Fruit fly (Drosophila melanogaster) S2 (cell line): Measurements from ENCODE around the gene CG31516.

Experiments used
- CG8478 ChIP-seq: fragments of >200 bp; optimal IDR thresholded peaks from 2 replicates; lab custom pipeline; 2018
- CTCF ChIP-seq, 2 experiments: fragments of >200 bp; optimal IDR thresholded peaks; 2 replicates each; lab custom pipeline; 2018

Gene CG31516

DNA sequence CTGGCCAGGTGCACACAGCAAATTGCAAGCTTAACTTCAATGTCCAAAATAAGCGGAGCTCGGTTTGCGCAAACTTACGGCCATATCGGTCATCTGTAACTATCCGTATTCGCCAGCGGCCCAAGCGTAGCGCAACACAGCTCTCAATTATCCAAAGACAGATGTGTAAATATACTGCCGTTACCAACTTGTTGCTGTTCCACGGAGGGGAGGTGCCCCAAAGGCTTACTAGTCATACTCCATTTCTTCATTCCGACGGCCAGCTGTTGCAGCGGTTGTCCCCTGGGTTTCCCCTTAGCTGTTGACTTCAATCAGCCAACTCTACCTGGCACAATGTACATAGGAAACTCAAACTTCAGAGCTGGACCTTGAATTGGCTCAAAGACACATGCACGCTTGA lies at the start of gene CG31516:
TSS of gene CG31516 (minus strand) at position 101 of the 400 bp plus-strand sequence.
- TF ChIP-seq CTCF (optimal IDR thresholded peaks at IDR 0.05; lab: Kevin White, UChicago) (no peak), CG8478 (lab: Kevin White, UChicago) (no peak)

DNA sequence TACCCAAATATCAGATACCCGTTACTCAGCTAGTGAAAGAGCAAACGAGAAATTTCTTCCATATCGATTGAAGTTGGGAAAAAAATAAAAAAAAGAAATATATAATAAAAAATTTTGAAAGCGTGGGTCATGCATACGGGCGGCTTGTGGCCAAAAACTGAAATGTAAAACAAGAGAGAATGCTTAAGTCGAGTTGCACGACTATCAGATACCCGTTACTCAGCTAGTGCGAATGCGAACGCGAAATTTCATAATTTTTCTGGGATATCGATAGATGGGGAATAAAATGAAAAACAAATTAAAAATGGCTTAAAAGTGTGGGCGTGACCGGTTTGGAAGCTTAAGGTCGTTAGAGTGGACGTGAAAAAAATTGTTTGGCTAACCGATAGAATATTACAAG lies 48.4 kb upstream of the CG31516 start:
- no peak for TF ChIP-seq CTCF (optimal IDR thresholded peaks at IDR 0.05; lab: Kevin White, UChicago)
- TF ChIP-seq CG8478 (lab: Kevin White, UChicago) = no peak

DNA sequence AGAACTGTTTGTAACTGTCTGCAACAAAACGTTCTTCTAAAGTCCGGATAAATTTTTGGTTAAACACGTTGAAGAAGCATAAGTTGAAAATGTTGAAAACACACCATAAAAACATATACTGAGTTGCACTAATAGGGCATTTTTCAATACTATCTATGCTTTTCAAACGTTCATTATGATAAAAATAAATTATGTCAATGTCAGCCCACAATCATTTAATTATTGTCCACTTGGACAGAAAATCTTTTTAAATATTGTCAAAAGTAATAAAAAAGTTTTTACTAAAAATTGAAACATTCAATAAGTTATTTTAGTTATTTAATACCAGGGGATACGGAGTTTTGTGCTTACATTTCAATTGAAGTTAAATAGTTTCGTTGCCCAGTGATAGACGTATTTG lies 46.5 kb upstream of the CG31516 start, which contains the start of gene CG1092:
TSS of gene CG1092 (plus strand) at position 301 of the 400 bp plus-strand sequence.
- no peak for TF ChIP-seq CTCF (optimal IDR thresholded peaks at IDR 0.05; lab: Kevin White, UChicago)
- no peak for TF ChIP-seq CG8478 (lab: Kevin White, UChicago)

DNA sequence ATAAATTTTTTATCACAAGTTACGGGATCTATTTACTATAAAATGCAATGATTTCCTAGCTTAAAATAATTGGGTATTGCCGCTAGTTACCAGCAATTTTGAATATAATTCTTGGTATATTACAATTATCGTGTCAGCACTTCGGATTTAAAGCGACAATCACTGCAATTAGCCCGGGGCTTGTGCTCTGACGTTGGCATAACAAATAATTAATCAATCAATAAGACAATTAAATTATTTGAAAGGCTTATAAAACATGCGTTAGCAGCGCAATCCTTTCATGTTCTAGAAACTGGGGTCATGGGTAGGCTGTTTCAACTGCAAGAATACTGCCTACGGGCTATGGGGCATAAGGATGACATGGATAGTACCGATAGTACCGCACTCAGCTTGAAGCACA lies 36.7 kb upstream of the CG31516 start, which contains the start of gene Or82a:
TSS of gene Or82a (plus strand) at position 301 of the 400 bp plus-strand sequence.
- TF ChIP-seq CTCF (optimal IDR thresholded peaks at IDR 0.05; lab: Kevin White, UChicago) (no peak), CG8478 (lab: Kevin White, UChicago) (no peak)

DNA sequence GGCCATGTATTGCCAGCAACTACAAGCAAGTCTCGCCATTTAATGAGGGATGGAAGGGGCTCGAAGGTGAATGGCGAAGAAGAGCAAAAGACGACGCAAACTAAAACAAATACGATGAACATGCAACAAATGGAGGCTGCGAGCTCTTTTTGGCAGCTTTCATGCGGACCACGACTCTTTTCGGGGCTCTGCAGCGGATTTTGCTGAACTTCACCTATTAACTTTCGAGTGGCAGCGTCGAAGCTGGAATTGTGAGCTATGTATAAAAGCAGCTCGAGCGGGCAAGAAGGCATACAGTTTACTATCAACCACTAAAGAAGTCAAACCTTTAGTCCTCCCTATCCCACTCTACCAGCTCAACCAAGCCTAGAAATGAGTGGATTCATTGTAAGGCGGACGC lies 34.5 kb upstream of the CG31516 start, which contains the start of gene TwdlV:
TSS of gene TwdlV (plus strand) at position 301 of the 400 bp plus-strand sequence.
- TF ChIP-seq CG8478 (lab: Kevin White, UChicago) = no peak
- no peak for TF ChIP-seq CTCF (optimal IDR thresholded peaks at IDR 0.05; lab: Kevin White, UChicago)

DNA sequence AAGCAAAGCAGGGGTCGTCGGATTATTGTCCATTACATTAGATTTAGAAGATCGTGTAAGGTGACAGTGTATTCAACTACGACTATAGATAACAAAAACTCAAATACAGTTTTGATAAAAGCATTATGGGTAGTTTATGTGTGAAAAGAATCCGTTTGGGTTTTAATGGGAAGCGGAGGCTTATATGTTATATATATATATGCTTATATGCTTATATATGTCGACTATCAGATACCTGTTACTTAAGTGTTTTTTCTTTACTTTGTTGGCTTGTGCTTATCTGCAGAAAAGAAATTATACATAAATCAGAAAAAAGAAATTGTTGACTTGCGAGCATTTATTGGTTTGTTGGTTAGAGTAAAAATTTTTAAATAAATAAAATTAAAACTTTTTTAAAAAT lies 33.0 kb upstream of the CG31516 start, which contains the start of gene CG14644:
TSS of gene CG14644 (minus strand) at position 101 of the 400 bp plus-strand sequence.
- TF ChIP-seq CG8478 (lab: Kevin White, UChicago) (no peak), CTCF (optimal IDR thresholded peaks at IDR 0.05; lab: Kevin White, UChicago) (no peak)

DNA sequence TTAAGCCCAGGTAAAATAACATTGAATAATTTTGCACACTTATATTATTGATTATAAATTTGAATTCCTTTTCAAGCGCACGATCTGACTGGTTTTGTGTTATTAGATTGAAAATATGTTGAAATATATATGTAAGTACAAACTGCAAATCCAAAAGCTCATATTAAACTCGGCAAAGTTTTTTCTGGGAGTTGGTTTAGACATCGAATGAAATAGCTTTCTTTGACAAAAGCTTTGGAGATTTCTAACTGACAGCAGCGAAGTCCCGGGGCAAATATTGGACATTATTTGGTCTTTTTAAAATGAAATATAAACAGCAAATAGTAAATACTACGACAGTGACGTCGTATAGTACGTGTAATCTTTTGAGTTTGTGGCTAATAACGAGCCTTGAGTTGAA lies 31.3 kb upstream of the CG31516 start, which contains the start of gene TwdlG:
TSS of gene TwdlG (minus strand) at position 101 of the 400 bp plus-strand sequence.
- TF ChIP-seq CTCF (optimal IDR thresholded peaks at IDR 0.05; lab: Kevin White, UChicago) (no peak), CG8478 (lab: Kevin White, UChicago) (no peak)

DNA sequence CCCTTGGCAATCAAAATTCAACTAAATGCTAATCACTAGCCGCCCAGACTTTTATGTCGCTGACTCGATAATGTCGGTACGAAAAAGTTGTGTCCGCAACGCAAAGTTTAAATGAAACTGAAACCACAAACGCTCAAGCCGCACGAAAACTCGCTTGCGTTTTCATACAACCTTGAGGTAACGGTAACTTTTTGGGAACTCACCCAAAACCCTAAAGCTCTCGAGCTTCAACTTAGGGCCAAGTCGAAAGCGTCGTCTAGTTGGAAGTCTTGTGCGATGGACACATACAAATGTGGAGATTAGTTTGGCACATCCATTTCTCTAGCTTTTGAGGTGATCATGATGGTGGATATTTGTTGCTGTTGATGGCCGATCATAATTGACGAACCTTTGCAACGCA lies 30.0 kb upstream of the CG31516 start:
- TF ChIP-seq CTCF (optimal IDR thresholded peaks at IDR 0.05; lab: Kevin White, UChicago) (no peak), CG8478 (lab: Kevin White, UChicago) (no peak)

DNA sequence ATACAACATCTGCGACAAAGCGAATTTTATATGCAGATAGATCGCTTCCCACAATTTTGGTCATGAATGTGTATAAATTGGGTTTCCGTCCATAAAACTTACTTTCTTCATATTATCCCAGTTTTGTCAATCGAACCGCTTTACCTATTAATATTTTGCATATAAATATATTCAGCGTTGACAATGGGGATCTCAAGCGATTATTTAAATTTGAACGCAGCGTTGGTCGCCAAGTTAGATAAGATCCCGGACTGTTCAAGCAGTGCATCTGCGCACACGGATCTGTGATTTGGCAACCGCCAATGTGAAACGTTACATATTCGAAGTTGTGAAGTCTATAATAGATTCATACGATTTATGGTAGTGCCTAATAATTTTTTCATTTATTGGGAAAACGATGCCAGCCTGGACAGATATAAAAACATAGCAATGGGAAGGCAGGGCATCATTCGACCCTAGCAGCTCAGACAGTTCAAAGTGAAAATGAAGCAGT lies 26.7 kb upstream of the CG31516 start, which contains the start of gene TwdlF:
TSS of gene TwdlF (plus strand) at position 443 of the 493 bp plus-strand sequence.
- no peak for TF ChIP-seq CG8478 (lab: Kevin White, UChicago)
- TF ChIP-seq CTCF (optimal IDR thresholded peaks at IDR 0.05; lab: Kevin White, UChicago) = no peak

DNA sequence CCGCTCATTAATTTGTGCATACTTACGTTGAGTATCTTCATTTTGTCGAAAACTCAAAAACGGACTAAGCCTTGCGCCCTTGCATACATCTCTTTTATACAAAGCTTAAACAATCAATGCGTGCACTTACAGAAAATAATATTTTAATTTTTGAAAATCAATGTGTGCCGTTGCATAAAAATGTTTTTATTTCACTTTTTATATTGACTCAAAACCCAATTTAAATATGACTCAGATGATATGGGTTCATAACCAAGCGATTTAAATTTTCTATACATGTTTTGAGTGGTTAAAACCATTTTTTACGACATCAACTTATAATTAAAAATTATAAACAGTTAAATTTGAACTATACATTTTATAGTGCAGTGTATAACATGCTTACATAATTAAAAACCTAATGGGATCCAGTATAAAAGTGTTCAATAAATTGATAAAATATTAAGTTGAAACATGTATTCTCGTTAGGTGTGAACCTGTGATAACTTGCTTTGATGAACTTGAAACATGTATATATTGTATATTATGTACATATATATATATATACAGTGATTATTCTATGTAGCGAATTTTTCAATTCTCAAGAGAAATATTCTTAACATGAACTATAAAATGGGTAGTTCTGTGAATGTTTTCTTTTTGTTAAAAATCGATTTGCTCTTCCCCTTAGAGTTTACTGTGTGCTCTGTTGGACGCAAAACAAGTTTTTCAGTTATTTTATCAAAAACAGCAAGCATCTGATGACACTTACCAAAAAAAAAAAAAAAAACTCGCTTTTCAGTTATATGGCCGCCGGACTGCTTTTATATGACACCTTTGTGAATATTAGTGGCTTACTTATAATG lies 23.4 kb upstream of the CG31516 start, which contains the start of gene CG34305:
TSS of gene CG34305 (minus strand) at position 51 of the 845 bp plus-strand sequence.
- TF ChIP-seq CG8478 (lab: Kevin White, UChicago) (no peak), CTCF (optimal IDR thresholded peaks at IDR 0.05; lab: Kevin White, UChicago) (no peak)

DNA sequence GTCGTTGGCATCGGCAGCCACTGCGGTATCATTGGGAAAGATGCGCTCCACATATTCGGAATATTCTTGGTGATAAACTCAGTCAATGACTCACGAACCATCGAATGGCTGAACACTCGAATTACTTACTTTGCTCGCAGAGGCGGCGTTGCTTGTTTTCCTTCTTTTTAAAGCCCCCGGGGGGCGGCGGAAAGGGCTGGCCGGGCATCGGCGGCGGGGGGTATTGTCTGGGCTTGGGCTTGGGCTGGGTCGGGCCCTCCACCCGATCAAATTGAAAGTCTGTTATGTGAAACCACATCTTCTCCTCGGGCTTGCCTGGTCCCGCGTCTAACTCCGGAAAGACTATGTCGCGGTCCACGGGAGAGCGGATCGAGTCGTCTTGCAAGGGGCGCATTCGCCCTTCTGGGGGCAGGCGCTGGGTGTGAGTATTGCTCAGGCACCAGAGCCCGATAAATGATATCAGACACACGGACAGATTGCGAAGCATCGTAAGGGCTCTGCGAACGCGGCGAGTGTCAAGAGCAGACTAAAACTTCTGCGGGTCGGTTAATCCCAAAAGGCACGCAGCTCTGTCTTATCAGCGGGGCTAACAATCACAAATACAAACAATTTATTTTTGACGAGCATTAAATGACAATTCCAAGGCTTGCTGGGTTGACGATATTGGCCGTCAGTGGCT lies 22.4 kb upstream of the CG31516 start, which contains the start of gene CG14642:
TSS of gene CG14642 (minus strand) at position 509 of the 679 bp plus-strand sequence.
- TF ChIP-seq CTCF (optimal IDR thresholded peaks at IDR 0.05; lab: Kevin White, UChicago) (no peak), CG8478 (lab: Kevin White, UChicago) (no peak)

DNA sequence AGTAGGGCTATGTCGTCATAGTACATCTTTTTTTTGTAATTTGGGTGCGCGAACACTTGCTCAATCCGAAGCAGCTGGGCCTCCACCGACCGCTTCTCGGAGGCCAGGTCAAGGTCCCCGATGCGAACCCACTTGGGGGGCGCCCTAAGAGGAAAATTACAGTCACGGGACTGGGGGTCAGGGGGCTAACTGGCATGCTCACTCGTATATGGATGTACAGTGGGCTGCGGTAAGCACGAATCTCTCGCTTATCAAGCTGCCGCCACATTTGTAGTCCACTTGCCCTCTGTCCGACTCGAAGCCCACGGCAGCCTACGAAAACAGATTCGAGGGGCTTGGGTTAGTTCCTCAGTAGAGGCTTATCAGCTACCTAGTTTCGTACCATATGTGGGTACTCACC lies 21.8 kb upstream of the CG31516 start:
- TF ChIP-seq CG8478 (lab: Kevin White, UChicago) (no peak), CTCF (optimal IDR thresholded peaks at IDR 0.05; lab: Kevin White, UChicago) (no peak)

DNA sequence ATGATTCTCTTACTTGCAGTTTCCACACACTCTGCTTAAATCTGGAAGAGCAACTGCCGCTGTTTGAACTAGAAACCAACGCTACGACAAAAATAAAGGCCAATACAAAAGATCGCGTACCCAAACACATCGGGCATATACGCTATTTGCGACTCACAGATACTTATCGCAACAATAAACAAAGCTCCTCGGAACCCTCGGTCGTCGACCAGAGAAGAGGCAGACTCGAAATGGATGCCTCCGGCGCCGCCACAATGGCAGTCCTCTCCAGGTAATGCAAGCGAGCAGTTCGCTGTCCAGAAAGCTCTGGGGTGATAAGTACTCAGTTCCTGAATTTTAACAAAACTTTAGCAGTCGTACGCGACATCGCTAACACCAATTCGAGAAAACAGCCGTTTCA lies 16.6 kb upstream of the CG31516 start:
- no peak for TF ChIP-seq CTCF (optimal IDR thresholded peaks at IDR 0.05; lab: Kevin White, UChicago)
- TF ChIP-seq CG8478 (lab: Kevin White, UChicago) = no peak

DNA sequence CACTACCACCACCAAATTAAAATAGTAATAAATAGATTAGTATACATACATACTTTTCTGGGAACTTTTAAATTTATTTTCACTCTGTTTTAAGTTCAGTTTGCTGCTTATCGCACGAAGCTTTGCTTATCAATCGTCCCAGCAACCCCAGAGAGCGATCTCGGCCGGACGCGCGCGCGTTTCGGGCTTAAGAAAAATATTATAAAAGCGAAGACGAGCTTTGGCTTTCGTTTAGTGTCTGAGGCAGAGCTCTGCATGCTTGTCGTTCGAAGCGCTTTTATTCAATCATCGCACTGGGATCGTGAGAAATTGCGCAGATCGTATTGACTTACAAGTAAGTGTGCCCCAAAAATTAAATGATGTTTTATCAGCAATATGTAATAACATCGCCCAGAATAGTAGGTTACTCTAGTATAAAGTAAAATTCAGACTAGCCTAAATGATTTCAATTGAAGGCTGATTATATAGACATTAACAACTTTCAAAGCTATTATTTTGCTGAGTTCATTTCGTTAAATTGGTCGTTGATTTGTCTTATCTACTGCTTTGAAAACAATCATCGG lies 15.1 kb upstream of the CG31516 start, which contains the start of gene Gel:
TSS of gene Gel (plus strand) at position 227 of the 563 bp plus-strand sequence.
- TF ChIP-seq CG8478 (lab: Kevin White, UChicago) (no peak), CTCF (optimal IDR thresholded peaks at IDR 0.05; lab: Kevin White, UChicago) (no peak)
